Fruit fly (Drosophila melanogaster): ENCODE data around the gene Cdc37.

- no peak for TF ChIP-seq Myc (optimal IDR thresholded peaks at IDR 0.05)
- no peak for TF ChIP-seq insv (optimal IDR thresholded peaks at IDR 0.05)
- TF ChIP-seq psq (optimal IDR thresholded peaks at IDR 0.05), result no peak
- TF ChIP-seq h (optimal IDR thresholded peaks at IDR 0.05), result no peak
- no peak for TF ChIP-seq ttk (optimal IDR thresholded peaks at IDR 0.05)
Observed at dm6 chr3L:1794943-1795696, at the start of gene Cdc37, which contains the start of the genes alpha-Spec and dlt.
